Worm (Caenorhabditis elegans) whole organism, L1 larva: ENCODE measurements around the gene vit-6.

Experiments used
- C16A3.4 ChIP-seq: fragments of 150-350 bp; optimal IDR thresholded peaks from 2 replicates; lab custom pipeline; 2014; ENCODE audit warnings: missing biosample characterization, missing genetic modification characterization
- alr-1 ChIP-seq: fragments of 200-800 bp; sonication (Bioruptor generic); optimal IDR thresholded peaks from 2 replicates; lab custom pipeline; 2018; ENCODE audit warnings: borderline replicate concordance, mild to moderate bottlenecking, missing genetic modification characterization, missing compliant biosample characterization
- aly-2 ChIP-seq: fragments of 150-350 bp; optimal IDR thresholded peaks from 2 replicates; lab custom pipeline; 2014; ENCODE audit warnings: missing biosample characterization, missing genetic modification characterization
- ama-1 ChIP-seq: fragments of 150-350 bp; optimal IDR thresholded peaks from 2 replicates; lab custom pipeline; 2014
- blmp-1 ChIP-seq: fragments of 150-350 bp; optimal IDR thresholded peaks from 2 replicates; lab custom pipeline; 2014; ENCODE audit warnings: missing biosample characterization, missing genetic modification characterization
- ceh-63 ChIP-seq: fragments of 200-800 bp; sonication (Bioruptor generic); optimal IDR thresholded peaks from 2 replicates; lab custom pipeline; 2018; ENCODE audit warnings: mild to moderate bottlenecking, missing genetic modification characterization, missing compliant biosample characterization
- ceh-8 ChIP-seq: fragments of 200-800 bp; sonication (Bioruptor generic); optimal IDR thresholded peaks from 2 replicates; lab custom pipeline; 2018; ENCODE audit warnings: mild to moderate bottlenecking, missing genetic modification characterization, moderate library complexity, missing compliant biosample characterization
- ceh-82 ChIP-seq, 3 experiments: fragments of 150-350 bp in 1 of 3; sonication (generic microtip) in 2 of 3; optimal IDR thresholded peaks; 2 replicates each; lab custom pipeline; 2014 to 2017; ENCODE audit warnings: missing biosample characterization in 3 of 3, missing genetic modification characterization in 3 of 3
- ces-1 ChIP-seq: fragments of 150-350 bp; optimal IDR thresholded peaks from 2 replicates; lab custom pipeline; 2014; ENCODE audit warnings: missing biosample characterization, missing genetic modification reagents, missing genetic modification characterization
- efl-3 ChIP-seq: fragments of 200-800 bp; sonication (Bioruptor generic); optimal IDR thresholded peaks from 2 replicates; lab custom pipeline; 2018; ENCODE audit warnings: mild to moderate bottlenecking, missing genetic modification characterization, missing compliant biosample characterization
- egl-13 ChIP-seq: sonication (generic microtip); optimal IDR thresholded peaks from 2 replicates; lab custom pipeline; 2016; ENCODE audit warnings: missing genotype, missing genetic modification reagents, missing genetic modification characterization, missing compliant biosample characterization
- elt-2 ChIP-seq: sonication (generic microtip); optimal IDR thresholded peaks from 2 replicates; lab custom pipeline; 2016; ENCODE audit warnings: missing genetic modification characterization, mild to moderate bottlenecking, inconsistent platforms, missing compliant biosample characterization, missing genetic modification reagents
- elt-3 ChIP-seq, 6 experiments: fragments of 150-350 bp in 1 of 6; sonication (generic microtip); optimal IDR thresholded peaks; 2 replicates each; lab custom pipeline; 2017 to 2018; ENCODE audit warnings: missing biosample characterization in 6 of 6, missing genetic modification characterization in 6 of 6, inconsistent platforms in 1 of 6
- fkh-10 ChIP-seq: sonication (generic microtip); optimal IDR thresholded peaks from 2 replicates; lab custom pipeline; 2017; ENCODE audit warnings: missing biosample characterization, missing genetic modification reagents, missing genetic modification characterization
- fos-1 ChIP-seq: fragments of 150-350 bp; optimal IDR thresholded peaks from 2 replicates; lab custom pipeline; 2014; ENCODE audit warnings: missing biosample characterization, missing genetic modification characterization
- hlh-17 ChIP-seq: fragments of 200-800 bp; sonication (Bioruptor generic); optimal IDR thresholded peaks from 2 replicates; lab custom pipeline; 2018; ENCODE audit warnings: missing genetic modification characterization, mild to moderate bottlenecking, missing compliant biosample characterization, moderate library complexity, borderline replicate concordance
- hpl-2 ChIP-seq: fragments of 150-350 bp; optimal IDR thresholded peaks from 2 replicates; lab custom pipeline; 2014; ENCODE audit warnings: missing biosample characterization, missing genetic modification reagents, missing genetic modification characterization
- isw-1 ChIP-seq: fragments of 200-800 bp; sonication (Bioruptor generic); IDR thresholded peaks from 2 replicates; pipeline ENCODE4 v1.3.6; 2022; ENCODE audit warnings: missing genetic modification characterization, missing compliant biosample characterization
- jun-1 ChIP-seq: fragments of 150-350 bp; optimal IDR thresholded peaks from 2 replicates; lab custom pipeline; 2014; ENCODE audit warnings: missing biosample characterization, missing genetic modification reagents, missing genetic modification characterization
- lin-13 ChIP-seq: fragments of 150-350 bp; optimal IDR thresholded peaks from 2 replicates; lab custom pipeline; 2014; ENCODE audit warnings: missing biosample characterization, missing genetic modification reagents, missing genetic modification characterization
- lin-15B ChIP-seq: fragments of 150-350 bp; sonication (generic microtip); optimal IDR thresholded peaks from 3 replicates; lab custom pipeline; 2014; ENCODE audit warnings: missing biosample characterization, missing genetic modification characterization
- lin-35 ChIP-seq, 2 experiments: fragments of 150-350 bp; optimal IDR thresholded peaks; 2 replicates each; lab custom pipeline; 2014; ENCODE audit warnings: missing biosample characterization in 2 of 2, missing genetic modification characterization in 2 of 2, missing genetic modification reagents in 2 of 2
- lir-3 ChIP-seq: sonication (generic microtip); optimal IDR thresholded peaks from 2 replicates; lab custom pipeline; 2016; ENCODE audit warnings: mild to moderate bottlenecking, missing genetic modification characterization, moderate library complexity, missing compliant biosample characterization; ENCODE audit not compliant: poor library complexity
- lsy-2 ChIP-seq, 2 experiments: fragments of 150-350 bp; optimal IDR thresholded peaks; 2 replicates each; lab custom pipeline; 2014; ENCODE audit warnings: missing biosample characterization in 2 of 2, missing genetic modification characterization in 2 of 2
- mdl-1 ChIP-seq, 2 experiments: fragments of 150-350 bp; optimal IDR thresholded peaks; 2 replicates each; lab custom pipeline; 2014 to 2017; ENCODE audit warnings: missing biosample characterization in 2 of 2, missing genetic modification characterization in 2 of 2, inconsistent platforms in 1 of 2
- mef-2 ChIP-seq: fragments of 150-350 bp; optimal IDR thresholded peaks from 2 replicates; lab custom pipeline; 2014; ENCODE audit warnings: missing biosample characterization, missing genetic modification characterization
- nhr-11 ChIP-seq: fragments of 150-350 bp; optimal IDR thresholded peaks from 2 replicates; lab custom pipeline; 2014; ENCODE audit warnings: missing biosample characterization, missing genetic modification characterization
- nhr-20 ChIP-seq: sonication (generic microtip); optimal IDR thresholded peaks from 2 replicates; lab custom pipeline; 2016; ENCODE audit warnings: mild to moderate bottlenecking, missing genetic modification characterization, missing compliant biosample characterization
- nhr-237 ChIP-seq: fragments of 150-350 bp; optimal IDR thresholded peaks from 2 replicates; lab custom pipeline; 2014; ENCODE audit warnings: missing biosample characterization, missing genetic modification characterization
- nhr-28 ChIP-seq: fragments of 150-350 bp; optimal IDR thresholded peaks from 2 replicates; lab custom pipeline; 2014; ENCODE audit warnings: missing biosample characterization, missing genetic modification characterization
- nhr-47 ChIP-seq: sonication (generic microtip); optimal IDR thresholded peaks from 2 replicates; lab custom pipeline; 2016; ENCODE audit warnings: mild to moderate bottlenecking, missing genetic modification characterization, moderate library complexity, missing compliant biosample characterization
- nhr-71 ChIP-seq: sonication (generic microtip); optimal IDR thresholded peaks from 2 replicates; lab custom pipeline; 2016; ENCODE audit warnings: mild to moderate bottlenecking, missing genetic modification characterization, moderate library complexity, missing compliant biosample characterization
- nhr-77 ChIP-seq: fragments of 150-350 bp; optimal IDR thresholded peaks from 2 replicates; lab custom pipeline; 2014; ENCODE audit warnings: missing biosample characterization, missing genetic modification characterization
- nhr-84 ChIP-seq: sonication (generic microtip); optimal IDR thresholded peaks from 2 replicates; lab custom pipeline; 2017; ENCODE audit warnings: missing biosample characterization, missing genetic modification characterization
- nhr-85 ChIP-seq: sonication (generic microtip); peaks from one replicate; lab custom pipeline; 2016; ENCODE audit warnings: missing genetic modification characterization, inconsistent platforms, missing compliant biosample characterization
- nhr-90 ChIP-seq: sonication (generic microtip); optimal IDR thresholded peaks from 2 replicates; lab custom pipeline; 2016; ENCODE audit warnings: mild to moderate bottlenecking, missing genetic modification characterization, missing compliant biosample characterization; ENCODE audit not compliant: poor library complexity
- pax-3 ChIP-seq: fragments of 200-800 bp; sonication (Bioruptor generic); optimal IDR thresholded peaks from 2 replicates; lab custom pipeline; 2018; ENCODE audit warnings: mild to moderate bottlenecking, missing genetic modification characterization, moderate library complexity, missing compliant biosample characterization
- skn-1 ChIP-seq: fragments of 150-350 bp; optimal IDR thresholded peaks from 2 replicates; lab custom pipeline; 2014; ENCODE audit warnings: missing biosample characterization, missing genetic modification characterization
- snu-23 ChIP-seq: sonication (generic microtip); optimal IDR thresholded peaks from 2 replicates; lab custom pipeline; 2016; ENCODE audit warnings: missing genetic modification characterization, missing compliant biosample characterization
- sptf-1 ChIP-seq: fragments of 150-350 bp; optimal IDR thresholded peaks from 2 replicates; lab custom pipeline; 2014; ENCODE audit warnings: missing biosample characterization, missing genetic modification characterization
- swsn-7 ChIP-seq: sonication (generic microtip); optimal IDR thresholded peaks from 2 replicates; lab custom pipeline; 2016; ENCODE audit warnings: missing genetic modification characterization, missing compliant biosample characterization
- tlp-1 ChIP-seq: fragments of 150-350 bp; optimal IDR thresholded peaks from 2 replicates; lab custom pipeline; 2014; ENCODE audit warnings: missing biosample characterization, missing genetic modification characterization
- unc-62 ChIP-seq: fragments of 150-350 bp; optimal IDR thresholded peaks from 2 replicates; lab custom pipeline; 2014; ENCODE audit warnings: missing biosample characterization, missing genetic modification reagents, missing genetic modification characterization
- unc-98 ChIP-seq: fragments of 200-800 bp; sonication (Bioruptor generic); IDR thresholded peaks from 2 replicates; pipeline ENCODE4 v1.3.6; 2022; ENCODE audit warnings: missing genetic modification characterization, missing compliant biosample characterization
- vab-15 ChIP-seq: sonication (generic microtip); optimal IDR thresholded peaks from 2 replicates; lab custom pipeline; 2017; ENCODE audit warnings: missing genotype, mild to moderate bottlenecking, missing genetic modification characterization, missing compliant biosample characterization
- zip-4 ChIP-seq: fragments of 200-800 bp; sonication (Bioruptor generic); optimal IDR thresholded peaks from 2 replicates; lab custom pipeline; 2018; ENCODE audit warnings: mild to moderate bottlenecking, missing genetic modification characterization, moderate library complexity, missing compliant biosample characterization

The vit-6 gene

DNA sequence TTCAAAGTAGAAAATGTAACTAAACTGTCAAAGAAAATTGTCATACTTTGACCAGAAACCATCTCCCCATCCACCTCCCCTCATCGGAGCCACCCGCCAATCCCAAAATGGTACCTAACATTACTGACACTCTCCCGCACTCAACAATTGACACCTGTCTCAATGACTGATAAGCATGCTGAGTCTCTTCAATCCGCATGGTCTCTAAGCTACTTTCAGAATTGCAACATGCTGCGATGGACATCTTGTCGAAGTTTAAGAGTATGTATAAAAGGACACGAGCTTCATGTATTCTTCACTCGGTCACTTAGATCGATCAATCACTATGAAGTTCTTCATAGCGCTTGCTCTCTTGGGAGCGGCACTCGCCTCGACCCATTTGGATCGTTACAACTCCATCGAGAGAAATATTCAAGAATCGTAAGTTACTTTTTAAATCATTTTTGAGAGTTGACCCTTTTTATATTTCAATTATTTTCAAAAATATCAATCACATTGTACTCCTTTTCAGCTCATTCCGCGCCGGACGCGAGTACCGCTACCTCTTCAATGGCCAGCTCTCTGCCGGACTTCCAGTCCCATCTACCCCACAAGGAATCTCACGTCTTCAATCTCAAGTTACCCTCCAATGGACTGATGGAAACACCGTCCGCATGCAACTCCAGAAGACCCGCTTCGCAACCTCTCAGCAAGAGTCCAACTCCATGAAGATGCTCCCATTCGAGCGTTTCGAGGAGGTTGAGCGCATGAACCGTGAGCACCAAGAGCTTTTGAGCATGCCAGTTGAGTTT lies at the start of gene vit-6:
Gene vit-6, plus strand, starts transcription at position 310 of the 791 bp plus-strand sequence.
- TF ChIP-seq nhr-71 (tag; lab: Kevin White, UChicago) (no peak), ceh-82 (tag; optimal IDR thresholded peaks at IDR 0.05; lab: Kevin White, UChicago) (no peak), nhr-77 (no peak), fos-1 (tag; lab: Kevin White, UChicago) (no peak), ceh-8 (no peak), nhr-84 (tag; lab: Kevin White, UChicago) (no peak), unc-62 (GFP tag; lab: Kevin White, UChicago) (no peak), mef-2 (tag; lab: Kevin White, UChicago) (no peak), lin-15B (no peak), snu-23 (GFP tag; lab: Kevin White, UChicago) (no peak), unc-98 (GFP tag; lab: Robert Waterston, UW) (no peak)

DNA sequence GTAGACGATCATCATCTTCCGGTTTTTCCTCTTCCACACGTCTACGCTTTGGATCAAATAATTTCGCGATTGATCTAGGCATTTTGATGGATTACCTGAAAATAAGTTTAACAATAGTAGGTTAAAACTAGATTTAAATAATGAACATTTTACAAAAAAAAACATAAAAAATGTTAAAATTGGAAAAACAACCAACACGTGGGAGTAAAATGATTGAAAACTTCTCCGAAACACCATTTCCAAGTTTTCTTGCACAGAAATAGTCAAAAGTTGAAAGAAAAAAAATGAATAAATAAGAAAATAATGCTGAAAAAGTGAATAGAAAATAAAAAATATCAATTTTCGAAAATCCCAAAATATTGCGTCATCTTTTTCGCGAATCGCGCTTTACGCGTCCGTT lies 49.2 kb upstream of the vit-6 start, which contains the start of gene C07G1.7:
Gene C07G1.7, minus strand, starts transcription at position 101 of the 400 bp plus-strand sequence.
- TF ChIP-seq ces-1 (GFP tag; lab: Kevin White, UChicago) = no peak
- no peak for TF ChIP-seq mef-2 (tag; lab: Kevin White, UChicago)
- TF ChIP-seq elt-2 = no peak
- TF ChIP-seq efl-3 (GFP tag; lab: Kevin White, UChicago) = no peak
- TF ChIP-seq nhr-90 (tag; lab: Kevin White, UChicago) = no peak
- TF ChIP-seq hlh-17 (GFP tag; lab: Kevin White, UChicago) = no peak
- no peak for TF ChIP-seq lin-13 (GFP tag; lab: Kevin White, UChicago)
- no peak for TF ChIP-seq nhr-85 (tag; lab: Kevin White, UChicago)
- no peak for TF ChIP-seq lin-35 (GFP tag; optimal IDR thresholded peaks at IDR 0.05; lab: Kevin White, UChicago)
- TF ChIP-seq alr-1 (tag; lab: Kevin White, UChicago) = no peak
- TF ChIP-seq swsn-7 (tag; lab: Kevin White, UChicago) = no peak
- TF ChIP-seq ceh-82 (tag; optimal IDR thresholded peaks at IDR 0.05; lab: Kevin White, UChicago) = no peak
- no peak for TF ChIP-seq ceh-63
- TF ChIP-seq tlp-1 (tag; lab: Kevin White, UChicago) = no peak
- no peak for TF ChIP-seq elt-3 (tag; optimal IDR thresholded peaks at IDR 0.05; lab: Kevin White, UChicago)
- TF ChIP-seq mdl-1 (tag; optimal IDR thresholded peaks at IDR 0.05; lab: Kevin White, UChicago) = no peak
- TF ChIP-seq jun-1 (tag; lab: Kevin White, UChicago) = no peak
- TF ChIP-seq egl-13 (tag; lab: Kevin White, UChicago) = no peak
- no peak for TF ChIP-seq skn-1
- TF ChIP-seq nhr-28 (tag; lab: Kevin White, UChicago) = no peak
- TF ChIP-seq, all 84 proteins: peak for 0

DNA sequence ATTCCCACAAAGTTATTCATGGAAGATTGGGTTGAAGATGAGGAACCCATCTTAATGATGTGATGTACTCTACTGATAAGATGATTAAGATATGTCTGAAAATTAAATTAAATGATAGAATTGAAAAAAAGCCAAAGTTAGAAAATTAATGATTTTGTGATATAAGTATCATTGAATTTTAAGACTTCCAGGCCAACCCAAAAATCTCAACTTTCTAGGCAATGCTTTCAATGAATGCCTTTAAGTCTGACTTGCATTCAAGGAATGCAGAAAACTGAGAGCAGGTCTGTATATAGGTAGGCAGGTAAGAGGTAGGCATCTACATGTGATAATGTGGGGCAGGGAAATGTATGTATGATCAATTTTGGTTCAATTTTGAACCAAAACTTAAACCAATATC lies 41.0 kb upstream of the vit-6 start, which contains the start of gene ocr-2:
Gene ocr-2, minus strand, starts transcription at position 101 of the 400 bp plus-strand sequence.
- TF ChIP-seq nhr-237 (tag; lab: Kevin White, UChicago) (no peak), sptf-1 (no peak)
- TF ChIP-seq, all 84 proteins: peak for 0

DNA sequence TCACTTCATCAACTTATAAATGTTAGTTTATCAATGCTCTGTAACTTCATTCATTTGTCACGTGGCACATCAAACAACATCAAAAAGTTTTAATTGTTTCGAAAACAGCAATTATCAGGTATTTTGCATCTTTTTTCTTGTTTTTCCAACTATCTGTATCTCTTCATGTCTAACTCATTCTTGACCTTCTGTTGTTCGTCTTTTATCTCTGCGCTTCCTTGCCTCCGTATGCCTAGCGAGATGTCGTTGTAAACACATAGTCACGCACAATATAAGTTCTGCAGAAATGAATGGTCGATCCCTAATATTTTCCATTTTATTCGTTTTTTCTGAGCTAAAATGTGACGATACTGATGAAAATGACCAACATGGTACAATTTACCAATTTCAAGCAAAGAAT lies 39.0 kb upstream of the vit-6 start, which contains the start of gene gpx-6:
Gene gpx-6, plus strand, starts transcription at position 257 of the 400 bp plus-strand sequence.
- TF ChIP-seq vab-15 (no peak), C16A3.4 (tag; lab: Kevin White, UChicago) (peak; percentile 11), nhr-47 (tag; lab: Kevin White, UChicago) (no peak), jun-1 (tag; lab: Kevin White, UChicago) (no peak), lsy-2 (tag; optimal IDR thresholded peaks at IDR 0.05; lab: Kevin White, UChicago) (peak in 1 of 2 experiments; percentile 3), nhr-77 (no peak), fkh-10 (GFP tag; lab: Kevin White, UChicago) (no peak), lir-3 (tag; lab: Kevin White, UChicago) (no peak), skn-1 (no peak), pax-3 (tag; lab: Kevin White, UChicago) (no peak), aly-2 (tag; lab: Kevin White, UChicago) (no peak), nhr-85 (tag; lab: Kevin White, UChicago) (peak; percentile 55), nhr-28 (tag; lab: Kevin White, UChicago) (no peak), zip-4 (GFP tag; lab: Kevin White, UChicago) (no peak), blmp-1 (peak; percentile 19), nhr-20 (peak; percentile 32), hpl-2 (GFP tag; lab: Kevin White, UChicago) (no peak), isw-1 (GFP tag; lab: Robert Waterston, UW) (no peak), nhr-11 (tag; lab: Kevin White, UChicago) (no peak), ama-1 (lab: Kevin White, UChicago) (no peak), nhr-84 (tag; lab: Kevin White, UChicago) (no peak)
